Fruit fly (Drosophila melanogaster) whole organism, adult: ENCODE measurements around the gene CG14644.

Source experiments
- CG11617 ChIP-seq: fragments of 200-800 bp; sonication (Bioruptor generic); optimal IDR thresholded peaks from 2 replicates; lab custom pipeline; 2017; ENCODE audit warnings: mild to moderate bottlenecking, missing biosample characterization, missing genetic modification reagents, missing genetic modification characterization
- CG1620 ChIP-seq: fragments of 200-800 bp; sonication (Bioruptor generic); optimal IDR thresholded peaks from 2 replicates; lab custom pipeline; 2016; ENCODE audit warnings: missing biosample characterization, missing genetic modification characterization
- CG33017 ChIP-seq: fragments of 200-800 bp; sonication (Bioruptor generic); optimal IDR thresholded peaks from 2 replicates; lab custom pipeline; 2018; ENCODE audit warnings: missing biosample characterization, mild to moderate bottlenecking, missing genetic modification characterization, moderate library complexity
- CG5204 ChIP-seq: fragments of 200-800 bp; sonication (Bioruptor generic); optimal IDR thresholded peaks from 2 replicates; lab custom pipeline; 2016; ENCODE audit warnings: missing biosample characterization, missing genetic modification characterization
- CG7101 ChIP-seq: fragments of 200-800 bp; sonication (Bioruptor generic); optimal IDR thresholded peaks from 2 replicates; lab custom pipeline; 2018; ENCODE audit warnings: missing biosample characterization, mild to moderate bottlenecking, missing genetic modification characterization, moderate library complexity
- Crg-1 ChIP-seq: fragments of 200-800 bp; sonication (Bioruptor generic); optimal IDR thresholded peaks from 2 replicates; lab custom pipeline; 2016; ENCODE audit warnings: missing biosample characterization, missing genetic modification characterization
- Hr96 ChIP-seq: fragments of 200-800 bp; sonication (Bioruptor generic); optimal IDR thresholded peaks from 2 replicates; lab custom pipeline; 2016; ENCODE audit warnings: missing biosample characterization, missing genetic modification characterization
- bab1 ChIP-seq: fragments of 200-800 bp; sonication (Bioruptor generic); optimal IDR thresholded peaks from 3 replicates; lab custom pipeline; 2019; ENCODE audit warnings: missing biosample characterization, mild to moderate bottlenecking, missing genetic modification characterization, moderate library complexity
- cic ChIP-seq: fragments of 200-800 bp; sonication (Bioruptor generic); optimal IDR thresholded peaks from 2 replicates; lab custom pipeline; 2017; ENCODE audit warnings: missing biosample characterization, mild to moderate bottlenecking, missing genetic modification characterization, moderate library complexity
- kay ChIP-seq: fragments of 200-800 bp; sonication (Bioruptor generic); peaks from one replicate; lab custom pipeline; 2016; ENCODE audit warnings: missing biosample characterization, missing genetic modification characterization, borderline replicate concordance
- ovo ChIP-seq: fragments of 200-800 bp; sonication (Bioruptor generic); optimal IDR thresholded peaks from 2 replicates; lab custom pipeline; 2016; ENCODE audit warnings: missing biosample characterization, missing genetic modification characterization
- pad ChIP-seq: fragments of 200-800 bp; sonication (Bioruptor generic); optimal IDR thresholded peaks from 3 replicates; lab custom pipeline; 2017; ENCODE audit warnings: missing biosample characterization, missing genetic modification characterization, mild to moderate bottlenecking, moderate library complexity, missing genetic modification reagents
- tj ChIP-seq: fragments of 200-800 bp; sonication (Bioruptor generic); optimal IDR thresholded peaks from 3 replicates; lab custom pipeline; 2017; ENCODE audit warnings: missing biosample characterization, mild to moderate bottlenecking, missing genetic modification characterization, moderate library complexity
- toe ChIP-seq: fragments of 200-800 bp; sonication (Bioruptor generic); optimal IDR thresholded peaks from 2 replicates; lab custom pipeline; 2016; ENCODE audit warnings: missing biosample characterization, missing genetic modification characterization

DNA sequence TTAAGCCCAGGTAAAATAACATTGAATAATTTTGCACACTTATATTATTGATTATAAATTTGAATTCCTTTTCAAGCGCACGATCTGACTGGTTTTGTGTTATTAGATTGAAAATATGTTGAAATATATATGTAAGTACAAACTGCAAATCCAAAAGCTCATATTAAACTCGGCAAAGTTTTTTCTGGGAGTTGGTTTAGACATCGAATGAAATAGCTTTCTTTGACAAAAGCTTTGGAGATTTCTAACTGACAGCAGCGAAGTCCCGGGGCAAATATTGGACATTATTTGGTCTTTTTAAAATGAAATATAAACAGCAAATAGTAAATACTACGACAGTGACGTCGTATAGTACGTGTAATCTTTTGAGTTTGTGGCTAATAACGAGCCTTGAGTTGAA is 1.6 kb downstream of the CG14644 start, which contains the start of gene TwdlG:
- TF ChIP-seq CG5204 (GFP tag; lab: Kevin White, UChicago) = no peak
- no peak for TF ChIP-seq toe (GFP tag; lab: Kevin White, UChicago)
- TF ChIP-seq CG7101 (tag; lab: Kevin White, UChicago) = no peak
- no peak for TF ChIP-seq bab1 (GFP tag; lab: Kevin White, UChicago)
- TF ChIP-seq tj (GFP tag; lab: Kevin White, UChicago) = no peak
- TF ChIP-seq cic (GFP tag; lab: Kevin White, UChicago) = no peak
- TF ChIP-seq ovo (GFP tag; lab: Kevin White, UChicago) = no peak
- no peak for TF ChIP-seq CG33017 (tag; lab: Kevin White, UChicago)
- no peak for TF ChIP-seq CG1620 (GFP tag; lab: Kevin White, UChicago)
- TF ChIP-seq pad (GFP tag; lab: Kevin White, UChicago) = no peak
- TF ChIP-seq Hr96 (GFP tag; lab: Kevin White, UChicago) = no peak
- TF ChIP-seq kay (GFP tag; lab: Kevin White, UChicago) = peak; percentile 74
- TF ChIP-seq Crg-1 = no peak
- no peak for TF ChIP-seq CG11617
